Worm (Caenorhabditis elegans) whole organism, L4 larva: Measurements from ENCODE around the gene F47C12.13.

Source experiments
- F44E2.7 ChIP-seq: fragments of 200-800 bp; sonication (Bioruptor generic); IDR thresholded peaks from 2 replicates; pipeline ENCODE4 v2.1.2; 2022; ENCODE audit warnings: missing genetic modification characterization, missing compliant biosample characterization
- dmd-6 ChIP-seq: fragments of 200-800 bp; sonication (Bioruptor generic); IDR thresholded peaks from 2 replicates; pipeline ENCODE4 v1.3.6; 2022; ENCODE audit warnings: missing genetic modification reagents, missing genetic modification characterization, missing compliant biosample characterization

DNA sequence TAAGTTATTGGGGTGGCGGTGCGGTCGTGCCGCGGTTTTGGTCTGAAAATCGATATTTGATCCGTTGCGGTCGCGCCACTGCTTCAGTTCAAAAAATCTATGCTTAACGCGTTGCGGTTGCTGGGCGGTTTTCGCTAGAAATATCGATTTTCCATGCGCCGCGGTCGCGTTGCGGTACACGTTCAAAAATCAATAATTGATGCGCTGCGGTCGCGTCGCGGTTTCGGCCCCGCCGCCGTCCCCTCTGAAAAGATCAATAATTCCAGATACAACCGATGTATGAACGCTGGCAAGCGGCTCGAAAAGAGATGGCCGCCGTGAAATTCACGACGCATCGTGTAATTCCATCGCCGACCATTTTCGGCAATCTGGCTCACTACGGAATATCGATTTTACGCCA, 46.8 kb upstream of the F47C12.13 start:
- no peak for TF ChIP-seq dmd-6 (GFP tag; lab: Robert Waterston, UW)
- no peak for TF ChIP-seq F44E2.7 (GFP tag; lab: Robert Waterston, UW)
